Worm (Caenorhabditis elegans) whole organism, L3 larva: Measurements from ENCODE around the gene srx-108.

ENCODE experiments used
- R02D3.7 ChIP-seq: fragments of 150-350 bp; optimal IDR thresholded peaks from 2 replicates; lab custom pipeline; 2014; ENCODE audit warnings: missing biosample characterization, missing genetic modification characterization
- ZK546.5 ChIP-seq: sonication (generic microtip); optimal IDR thresholded peaks from 2 replicates; lab custom pipeline; 2017; ENCODE audit warnings: missing biosample characterization, missing genetic modification characterization
- ceh-9 ChIP-seq: sonication (generic microtip); optimal IDR thresholded peaks from 2 replicates; lab custom pipeline; 2018; ENCODE audit warnings: missing biosample characterization, missing genetic modification characterization
- nhr-23 ChIP-seq: fragments of 150-350 bp; optimal IDR thresholded peaks from 2 replicates; lab custom pipeline; 2014; ENCODE audit warnings: missing biosample characterization, missing genetic modification reagents, missing genetic modification characterization
- nhr-67 ChIP-seq: fragments of 150-350 bp; optimal IDR thresholded peaks from 2 replicates; lab custom pipeline; 2014; ENCODE audit warnings: missing biosample characterization, missing genetic modification characterization
- nhr-77 ChIP-seq: fragments of 150-350 bp; optimal IDR thresholded peaks from 2 replicates; lab custom pipeline; 2014; ENCODE audit warnings: missing biosample characterization, missing genetic modification characterization
- sea-2 ChIP-seq: fragments of 150-350 bp; sonication (generic microtip); optimal IDR thresholded peaks from 4 replicates; lab custom pipeline; 2014; ENCODE audit warnings: missing biosample characterization, missing genetic modification reagents, missing genetic modification characterization

DNA sequence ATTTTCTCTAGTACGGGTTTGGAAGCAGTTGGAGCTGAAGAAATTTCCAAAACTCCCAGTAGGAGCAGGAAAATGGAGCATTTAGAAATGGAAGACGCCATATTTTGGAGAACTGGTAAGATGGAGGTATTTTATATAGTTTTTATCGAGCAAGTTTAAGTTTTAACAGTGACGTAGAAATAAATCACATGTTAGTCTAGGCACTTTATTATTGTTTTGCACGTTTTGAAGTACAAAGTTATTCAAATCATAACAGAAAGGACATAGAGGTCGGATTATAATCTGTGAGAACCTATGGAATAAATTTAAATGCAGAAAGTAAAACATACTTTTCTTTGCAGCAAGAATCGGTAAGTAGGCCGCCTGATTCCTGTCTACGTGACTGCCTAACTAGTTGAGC, 41.6 kb upstream of the srx-108 start, which contains the start of gene F19B10.6:
- TF ChIP-seq ZK546.5 (tag; lab: Kevin White, UChicago) (no peak), ceh-9 (tag; lab: Kevin White, UChicago) (no peak), nhr-67 (no peak), nhr-23 (tag; lab: Kevin White, UChicago) (no peak), R02D3.7 (tag; lab: Kevin White, UChicago) (no peak), nhr-77 (tag; lab: Kevin White, UChicago) (no peak), sea-2 (GFP tag; lab: Kevin White, UChicago) (no peak)
